Fruit fly (Drosophila melanogaster) whole organism, embryonic: ENCODE data around the gene al.
A peak's percentile ranks its signal among the peaks of the same experiment; 100 is the strongest.

Experiments
- Adf1 ChIP-seq: fragments of 200-800 bp; sonication (Bioruptor generic); IDR thresholded peaks from 2 replicates; pipeline ENCODE4 v1.3.6; 2022; ENCODE audit warnings: missing biosample characterization, missing genetic modification characterization
- Aef1 ChIP-seq: fragments of 200-800 bp; sonication (Bioruptor generic); IDR thresholded peaks from 3 replicates; pipeline ENCODE4 v1.3.6; 2022; ENCODE audit warnings: missing biosample characterization, missing genetic modification characterization
- Asciz ChIP-seq: fragments of 200-800 bp; sonication (Bioruptor generic); optimal IDR thresholded peaks from 2 replicates; lab custom pipeline; 2017; ENCODE audit warnings: missing biosample characterization, mild to moderate bottlenecking, missing genetic modification characterization, missing genetic modification reagents
- Atf-2 ChIP-seq: fragments of 200-800 bp; sonication (Bioruptor generic); optimal IDR thresholded peaks from 2 replicates; lab custom pipeline; 2016; ENCODE audit warnings: missing biosample characterization, missing genetic modification characterization
- Bgb ChIP-seq: fragments of 200-800 bp; sonication (Bioruptor generic); IDR thresholded peaks from 2 replicates; pipeline ENCODE4 v1.3.6; 2022; ENCODE audit warnings: missing biosample characterization, missing genetic modification characterization; ENCODE audit not compliant: partially characterized antibody
- CG10267 ChIP-seq: fragments of 200-800 bp; sonication (Bioruptor generic); optimal IDR thresholded peaks from 2 replicates; lab custom pipeline; 2018; ENCODE audit warnings: missing biosample characterization, mild to moderate bottlenecking, missing genetic modification characterization, moderate library complexity
- CG13287 ChIP-seq: fragments of 200-800 bp; sonication (Bioruptor generic); IDR thresholded peaks from 2 replicates; pipeline ENCODE4 v1.3.6; 2022; ENCODE audit warnings: missing biosample characterization, missing genetic modification characterization; ENCODE audit not compliant: partially characterized antibody
- CG13296 ChIP-seq: fragments of 200-800 bp; sonication (Bioruptor generic); optimal IDR thresholded peaks from 3 replicates; lab custom pipeline; 2018; ENCODE audit warnings: missing biosample characterization, mild to moderate bottlenecking, missing genetic modification characterization
- CG13775 ChIP-seq: fragments of 200-800 bp; sonication (Bioruptor generic); optimal IDR thresholded peaks from 3 replicates; lab custom pipeline; 2017; ENCODE audit warnings: missing biosample characterization, mild to moderate bottlenecking, missing genetic modification characterization
- CG15514 ChIP-seq: fragments of 200-800 bp; sonication (Bioruptor generic); optimal IDR thresholded peaks from 3 replicates; lab custom pipeline; 2017; ENCODE audit warnings: missing biosample characterization, missing genetic modification characterization, mild to moderate bottlenecking, moderate library complexity, missing genetic modification reagents
- CG17912 ChIP-seq: fragments of 200-800 bp; sonication (Bioruptor generic); optimal IDR thresholded peaks from 2 replicates; lab custom pipeline; 2018; ENCODE audit warnings: missing biosample characterization, mild to moderate bottlenecking, missing genetic modification characterization
- CG18262 ChIP-seq: fragments of 200-800 bp; optimal IDR thresholded peaks from 3 replicates; lab custom pipeline; 2019; ENCODE audit warnings: missing biosample characterization, mild to moderate bottlenecking, missing genetic modification characterization, moderate library complexity
- CG31441 ChIP-seq: fragments of 200-800 bp; sonication (Bioruptor generic); IDR thresholded peaks from 2 replicates; pipeline ENCODE4 v1.3.6; 2022; ENCODE audit warnings: missing biosample characterization, missing genetic modification characterization
- CG4282 ChIP-seq: fragments of 200-800 bp; sonication (Bioruptor generic); optimal IDR thresholded peaks from 2 replicates; lab custom pipeline; 2016; ENCODE audit warnings: missing biosample characterization, missing genetic modification characterization
- CG5245 ChIP-seq: fragments of 200-800 bp; sonication (Bioruptor generic); optimal IDR thresholded peaks from 3 replicates; lab custom pipeline; 2016; ENCODE audit warnings: missing biosample characterization, missing genetic modification characterization
- CG6654 ChIP-seq: fragments of 200-800 bp; sonication (Bioruptor generic); optimal IDR thresholded peaks from 2 replicates; lab custom pipeline; 2017; ENCODE audit warnings: missing biosample characterization, mild to moderate bottlenecking, missing genetic modification characterization
- CG6683 ChIP-seq: fragments of 200-800 bp; sonication (Bioruptor generic); optimal IDR thresholded peaks from 2 replicates; lab custom pipeline; 2017; ENCODE audit warnings: missing biosample characterization, mild to moderate bottlenecking, missing genetic modification characterization, missing genetic modification reagents
- CG6854 ChIP-seq: fragments of 200-800 bp; sonication (Bioruptor generic); optimal IDR thresholded peaks from 3 replicates; lab custom pipeline; 2017; ENCODE audit warnings: missing biosample characterization, mild to moderate bottlenecking, missing genetic modification characterization
- CG7372 ChIP-seq: fragments of 200-800 bp; sonication (Bioruptor generic); IDR thresholded peaks from 2 replicates; pipeline ENCODE4 v1.3.6; 2022; ENCODE audit warnings: missing biosample characterization, missing genetic modification characterization
- CG7987 ChIP-seq: fragments of 200-800 bp; sonication (Bioruptor generic); optimal IDR thresholded peaks from 2 replicates; lab custom pipeline; 2018; ENCODE audit warnings: missing biosample characterization, mild to moderate bottlenecking, missing genetic modification characterization, moderate library complexity
- CG8089 ChIP-seq: fragments of 200-800 bp; sonication (Bioruptor generic); optimal IDR thresholded peaks from 3 replicates; lab custom pipeline; 2016; ENCODE audit warnings: missing biosample characterization, missing genetic modification characterization
- CG9727 ChIP-seq: fragments of 200-800 bp; sonication (Bioruptor generic); optimal IDR thresholded peaks from 3 replicates; lab custom pipeline; 2017; ENCODE audit warnings: missing biosample characterization, mild to moderate bottlenecking, missing genetic modification characterization
- CHES-1-like ChIP-seq: fragments of 200-800 bp; sonication (Bioruptor generic); optimal IDR thresholded peaks from 2 replicates; lab custom pipeline; 2016; ENCODE audit warnings: missing biosample characterization, missing genetic modification characterization
- Dek ChIP-seq: fragments of 200-800 bp; sonication (Bioruptor generic); optimal IDR thresholded peaks from 3 replicates; lab custom pipeline; 2019; ENCODE audit warnings: missing biosample characterization, mild to moderate bottlenecking, missing genetic modification characterization, moderate library complexity
- Dref ChIP-seq: fragments of 200-800 bp; sonication (Bioruptor generic); IDR thresholded peaks from 2 replicates; pipeline ENCODE4 v1.3.6; 2022; ENCODE audit warnings: missing biosample characterization, missing genetic modification characterization
- GATAe ChIP-seq: fragments of 200-800 bp; sonication (Bioruptor generic); conservative IDR thresholded peaks from 2 replicates; pipeline ENCODE4 v1.3.6; 2022; ENCODE audit warnings: missing biosample characterization, missing genetic modification characterization
- Hmr ChIP-seq: fragments of 200-800 bp; sonication (Bioruptor generic); optimal IDR thresholded peaks from 3 replicates; lab custom pipeline; 2017; ENCODE audit warnings: mild to moderate bottlenecking, missing biosample characterization, missing genetic modification reagents, missing genetic modification characterization
- MTF-1 ChIP-seq: fragments of 200-800 bp; sonication (Bioruptor generic); optimal IDR thresholded peaks from 2 replicates; lab custom pipeline; 2018; ENCODE audit warnings: missing biosample characterization, mild to moderate bottlenecking, missing genetic modification characterization, borderline replicate concordance
- NFAT ChIP-seq: fragments of 200-800 bp; sonication (Bioruptor generic); IDR thresholded peaks from 2 replicates; pipeline ENCODE4 v1.3.6; 2022; ENCODE audit warnings: missing biosample characterization, missing genetic modification characterization
- Rx ChIP-seq: fragments of 200-800 bp; sonication (Bioruptor generic); IDR thresholded peaks from 2 replicates; pipeline ENCODE4 v1.3.6; 2022; ENCODE audit warnings: missing biosample characterization, missing genetic modification characterization
- Sry-β ChIP-seq: fragments of 200-800 bp; sonication (Bioruptor generic); optimal IDR thresholded peaks from 2 replicates; lab custom pipeline; 2018; ENCODE audit warnings: missing biosample characterization, mild to moderate bottlenecking, missing genetic modification characterization, moderate library complexity
- ab ChIP-seq: fragments of 200-800 bp; sonication (Bioruptor generic); optimal IDR thresholded peaks from 2 replicates; lab custom pipeline; 2016; ENCODE audit warnings: missing biosample characterization, missing genetic modification characterization
- chif ChIP-seq, 2 experiments: fragments of 200-800 bp; sonication (Bioruptor generic); optimal IDR thresholded peaks; 3 replicates each; lab custom pipeline; 2016; ENCODE audit warnings: missing biosample characterization in 2 of 2, missing genetic modification characterization in 2 of 2
- chn ChIP-seq: fragments of 200-800 bp; sonication (Bioruptor generic); optimal IDR thresholded peaks from 2 replicates; lab custom pipeline; 2016; ENCODE audit warnings: missing biosample characterization, missing genetic modification characterization
- dysf ChIP-seq: fragments of 200-800 bp; sonication (Bioruptor generic); IDR thresholded peaks from 3 replicates; pipeline ENCODE4 v1.3.6; 2022; ENCODE audit warnings: missing biosample characterization, missing genetic modification characterization
- ems ChIP-seq: fragments of 200-800 bp; sonication (Bioruptor generic); optimal IDR thresholded peaks from 3 replicates; lab custom pipeline; 2016; ENCODE audit warnings: missing biosample characterization, missing genetic modification characterization
- gt ChIP-seq: fragments of 200-800 bp; sonication (Bioruptor generic); IDR thresholded peaks from 2 replicates; pipeline ENCODE4 v1.3.6; 2022; ENCODE audit warnings: missing biosample characterization, missing genetic modification characterization
- ham ChIP-seq: fragments of 200-800 bp; sonication (Bioruptor generic); IDR thresholded peaks from 2 replicates; pipeline ENCODE4 v1.3.6; 2022; ENCODE audit warnings: missing biosample characterization, missing genetic modification characterization
- hth ChIP-seq: fragments of >200 bp; optimal IDR thresholded peaks from 2 replicates; lab custom pipeline; 2017; ENCODE audit warnings: inconsistent platforms
- jigr1 ChIP-seq: fragments of 200-800 bp; sonication (Bioruptor generic); IDR thresholded peaks from 3 replicates; pipeline ENCODE4 v1.3.6; 2022; ENCODE audit warnings: missing biosample characterization, missing genetic modification characterization
- knrl ChIP-seq: fragments of 200-800 bp; sonication (Bioruptor generic); IDR thresholded peaks from 3 replicates; pipeline ENCODE4 v1.3.6; 2022; ENCODE audit warnings: missing biosample characterization, missing genetic modification characterization; ENCODE audit not compliant: partially characterized antibody
- mld ChIP-seq: fragments of 200-800 bp; sonication (Bioruptor generic); IDR thresholded peaks from 3 replicates; pipeline ENCODE4 v1.3.6; 2022; ENCODE audit warnings: missing biosample characterization, missing genetic modification characterization; ENCODE audit not compliant: partially characterized antibody
- onecut ChIP-seq: fragments of 200-800 bp; sonication (Bioruptor generic); IDR thresholded peaks from 2 replicates; pipeline ENCODE4 v1.3.6; 2022; ENCODE audit warnings: missing biosample characterization, missing genetic modification characterization
- prd ChIP-seq, 3 experiments: fragments of >200 bp in 2 of 3; fragments of 200-800 bp in 1 of 3; sonication (Bioruptor generic) in 1 of 3; optimal IDR thresholded peaks in 2 of 3; IDR thresholded peaks in 1 of 3; 2 replicates in 2 of 3; 3 replicates in 1 of 3; pipeline versions ENCODE4 v1.3.6 to Lab custom; 2017 to 2022; ENCODE audit warnings: missing biosample characterization in 1 of 3, missing genetic modification characterization in 1 of 3
- sisA ChIP-seq: fragments of 200-800 bp; sonication (Bioruptor generic); IDR thresholded peaks from 2 replicates; pipeline ENCODE4 v1.3.6; 2022; ENCODE audit warnings: missing biosample characterization, missing genetic modification characterization
- ttk ChIP-seq: fragments of 200-800 bp; sonication (Bioruptor generic); IDR thresholded peaks from 2 replicates; pipeline ENCODE4 v2.1.2; 2022; ENCODE audit warnings: missing biosample characterization, missing genetic modification characterization
- tx ChIP-seq: fragments of 200-800 bp; sonication (Bioruptor generic); optimal IDR thresholded peaks from 2 replicates; lab custom pipeline; 2016; ENCODE audit warnings: missing biosample characterization, missing genetic modification characterization
- unc-4 ChIP-seq: fragments of 200-800 bp; sonication (Bioruptor generic); IDR thresholded peaks from 2 replicates; pipeline ENCODE4 v1.3.6; 2022; ENCODE audit warnings: missing biosample characterization, missing genetic modification characterization; ENCODE audit not compliant: partially characterized antibody
- usp ChIP-seq: fragments of >200 bp; optimal IDR thresholded peaks from 2 replicates; lab custom pipeline; 2017; ENCODE audit warnings: missing biosample characterization, missing genetic modification characterization

The al gene

DNA sequence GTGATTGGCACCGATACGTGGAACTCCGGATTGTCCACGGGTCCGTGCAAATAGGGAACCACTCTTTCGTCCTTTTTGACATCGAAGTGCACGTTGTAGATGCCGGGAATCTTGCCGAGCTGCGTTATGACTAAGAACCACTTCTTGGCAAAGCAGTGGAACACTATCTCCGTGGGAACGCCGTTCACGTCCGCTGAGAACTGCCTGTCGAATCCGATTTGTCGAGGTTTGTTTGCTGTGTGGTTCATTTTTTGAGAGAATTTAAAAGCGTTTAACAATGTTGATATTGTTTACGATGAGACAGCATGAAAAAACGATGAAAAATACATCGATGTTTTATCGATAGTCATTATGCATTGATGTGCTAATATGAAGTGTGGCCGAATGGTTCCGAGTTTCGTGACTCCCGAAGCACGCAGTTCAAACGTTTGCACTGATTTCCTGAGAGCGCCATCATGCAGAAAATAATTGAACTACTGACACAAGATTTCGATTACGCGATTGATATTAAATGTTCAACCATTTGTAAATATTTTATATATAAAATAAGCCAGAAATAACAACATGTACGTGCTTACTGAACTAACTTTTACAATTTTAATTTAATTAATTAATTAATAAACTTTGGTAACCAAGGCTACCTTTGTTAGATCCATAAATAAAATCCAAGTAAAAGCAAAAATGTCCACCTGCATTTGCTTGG lies 43.4 kb downstream of the al start, which contains the start of the genes CG11885 and CG13692 (continued):
- no peak for TF ChIP-seq Atf-2
- TF ChIP-seq CG13287 (GFP tag; lab: Robert Waterston, UW): peak; percentile 100
- no peak for TF ChIP-seq Rx (GFP tag; lab: Robert Waterston, UW)
- TF ChIP-seq tx (GFP tag; lab: Kevin White, UChicago): no peak
- TF ChIP-seq CG8089 (GFP tag; lab: Kevin White, UChicago): no peak
- TF ChIP-seq ham (GFP tag; lab: Robert Waterston, UW): no peak
- 0 out of 2 replicates have a peak, but pooled peaks have one; percentile 21 for TF ChIP-seq NFAT (GFP tag; lab: Robert Waterston, UW)
- no peak for TF ChIP-seq chif (GFP tag; optimal IDR thresholded peaks at IDR 0.05; lab: Kevin White, UChicago)
- peak; percentile 96 for TF ChIP-seq mld
- peak; percentile 30 for TF ChIP-seq CG13296
- TF ChIP-seq usp (GFP tag; lab: Kevin White, UChicago): no peak
- TF ChIP-seq CG13775: peak; percentile 19
- TF ChIP-seq CHES-1-like (GFP tag; lab: Kevin White, UChicago): peak; percentile 68
- TF ChIP-seq CG5245 (GFP tag; lab: Kevin White, UChicago): no peak
- TF ChIP-seq CG10267 (tag; lab: Kevin White, UChicago): peak; percentile 67
- no peak for TF ChIP-seq hth (lab: Kevin White, UChicago)
- no peak for TF ChIP-seq jigr1 (GFP tag; lab: Robert Waterston, UW)
- TF ChIP-seq unc-4 (GFP tag; lab: Robert Waterston, UW): peak; percentile 99
- peak; percentile 96 for TF ChIP-seq Dref
- 0 out of 2 replicates have a peak, but pooled peaks have one; percentile 21 for TF ChIP-seq CG7372 (GFP tag; lab: Robert Waterston, UW)
- no peak for TF ChIP-seq ems (GFP tag; lab: Kevin White, UChicago)
- TF ChIP-seq GATAe: no peak
- no peak for TF ChIP-seq ttk (GFP tag; lab: Robert Waterston, UW)
- TF ChIP-seq CG17912: peak; percentile 66
- peak; percentile 99 for TF ChIP-seq Bgb
- peak; percentile 37; the same call in 1 of the 2 replicates for TF ChIP-seq CG31441 (GFP tag; lab: Robert Waterston, UW)
- TF ChIP-seq Adf1: no peak
- TF ChIP-seq Sry-β (GFP tag; lab: Kevin White, UChicago): peak; percentile 38
- TF ChIP-seq Dek (tag; lab: Kevin White, UChicago): peak; percentile 67
- TF ChIP-seq ab: no peak
- no peak for TF ChIP-seq Aef1 (GFP tag; lab: Robert Waterston, UW)
- peak; percentile 40 for TF ChIP-seq CG18262 (tag; lab: Kevin White, UChicago)
- no peak for TF ChIP-seq chn (GFP tag; lab: Kevin White, UChicago)
- TF ChIP-seq Asciz (GFP tag; lab: Kevin White, UChicago): no peak
- TF ChIP-seq CG6654 (GFP tag; lab: Kevin White, UChicago): no peak
- TF ChIP-seq Hmr (GFP tag; lab: Kevin White, UChicago): peak; percentile 71
- no peak for TF ChIP-seq CG6854 (GFP tag; lab: Kevin White, UChicago)
- no peak for TF ChIP-seq CG4282 (GFP tag; lab: Kevin White, UChicago)
- TF ChIP-seq MTF-1 (GFP tag; lab: Kevin White, UChicago): peak; percentile 24
- TF ChIP-seq sisA: no peak
- peak; percentile 11 for TF ChIP-seq CG6683 (GFP tag; lab: Kevin White, UChicago)
- peak; percentile 97 for TF ChIP-seq knrl (GFP tag; lab: Robert Waterston, UW)
- no peak for TF ChIP-seq gt (GFP tag; lab: Robert Waterston, UW)
- no peak for TF ChIP-seq prd (optimal IDR thresholded peaks at IDR 0.05; lab: Kevin White, UChicago)
- TF ChIP-seq prd (GFP tag; IDR thresholded peaks at IDR 0.05; lab: Robert Waterston, UW): no peak
- TF ChIP-seq CG7987 (GFP tag; lab: Kevin White, UChicago): peak; percentile 75
- TF ChIP-seq CG15514 (GFP tag; lab: Kevin White, UChicago): peak; percentile 95
- TF ChIP-seq onecut (GFP tag; lab: Robert Waterston, UW): peak; percentile 68
- no peak for TF ChIP-seq dysf
- TF ChIP-seq CG9727: peak; percentile 11
